Worm (Caenorhabditis elegans) whole organism, L3 larva: Measurements from ENCODE around the gene nhr-187.

Source experiments
- ama-1 ChIP-seq: fragments of 150-350 bp; optimal IDR thresholded peaks from 2 replicates; lab custom pipeline; 2018
- hmg-11 ChIP-seq: sonication (generic microtip); optimal IDR thresholded peaks from 2 replicates; lab custom pipeline; 2016; ENCODE audit warnings: missing genetic modification characterization, missing compliant biosample characterization
- jun-1 ChIP-seq: fragments of 150-350 bp; optimal IDR thresholded peaks from 2 replicates; lab custom pipeline; 2014; ENCODE audit warnings: missing biosample characterization, missing genetic modification reagents, missing genetic modification characterization
- nhr-25 ChIP-seq: sonication (generic microtip); optimal IDR thresholded peaks from 2 replicates; lab custom pipeline; 2017; ENCODE audit warnings: missing biosample characterization, missing genetic modification characterization
- sea-2 ChIP-seq: fragments of 150-350 bp; sonication (generic microtip); optimal IDR thresholded peaks from 4 replicates; lab custom pipeline; 2014; ENCODE audit warnings: missing biosample characterization, missing genetic modification reagents, missing genetic modification characterization
- snpc-4 ChIP-seq: fragments of 150-350 bp; optimal IDR thresholded peaks from 2 replicates; lab custom pipeline; 2014; ENCODE audit warnings: missing biosample characterization, missing genetic modification characterization
- zag-1 ChIP-seq: fragments of 150-350 bp; optimal IDR thresholded peaks from 2 replicates; lab custom pipeline; 2014; ENCODE audit warnings: missing biosample characterization, missing genetic modification characterization
- ztf-4 ChIP-seq: fragments of 150-350 bp; optimal IDR thresholded peaks from 2 replicates; lab custom pipeline; 2014; ENCODE audit warnings: missing biosample characterization, missing genetic modification characterization

ce11 chrV:3832661-3833060 is 30.1 kb downstream of the nhr-187 start:
- no peak for TF ChIP-seq hmg-11 (tag; lab: Kevin White, UChicago)
- no peak for TF ChIP-seq sea-2 (GFP tag; lab: Kevin White, UChicago)
- TF ChIP-seq ama-1, result no peak
- TF ChIP-seq jun-1, result no peak
- no peak for TF ChIP-seq snpc-4 (tag; lab: Kevin White, UChicago)
- no peak for TF ChIP-seq zag-1
- no peak for TF ChIP-seq ztf-4 (tag; lab: Kevin White, UChicago)
- TF ChIP-seq nhr-25 (tag; lab: Kevin White, UChicago), result no peak
